Worm (Caenorhabditis elegans) whole organism, young adult: Measurements from ENCODE around the gene F13A7.11.

Experiments
- F57C9.4 ChIP-seq: sonication (generic microtip); optimal IDR thresholded peaks from 2 replicates; lab custom pipeline; 2017; ENCODE audit warnings: mild to moderate bottlenecking, missing genetic modification characterization, missing compliant biosample characterization
- aptf-3 ChIP-seq: fragments of 200-800 bp; sonication (Bioruptor generic); IDR thresholded peaks from 2 replicates; pipeline ENCODE4 v1.3.6; 2022; ENCODE audit warnings: missing genetic modification characterization, missing compliant biosample characterization
- ceh-100 ChIP-seq: fragments of 200-800 bp; sonication (Bioruptor generic); IDR thresholded peaks from 2 replicates; pipeline ENCODE4 v1.3.6; 2022; ENCODE audit warnings: missing genetic modification reagents, missing genetic modification characterization, missing compliant biosample characterization
- ets-4 ChIP-seq: fragments of 200-800 bp; sonication (Bioruptor generic); optimal IDR thresholded peaks from 2 replicates; lab custom pipeline; 2018; ENCODE audit warnings: mild to moderate bottlenecking, missing genetic modification characterization, missing compliant biosample characterization
- hsf-1 ChIP-seq: fragments of 200-800 bp; sonication (Bioruptor generic); IDR thresholded peaks from 2 replicates; pipeline ENCODE4 v1.3.6; 2022; ENCODE audit warnings: missing genetic modification reagents, missing genetic modification characterization, missing compliant biosample characterization

ce11 chrV:16361350-16361749 is 33.8 kb downstream of the F13A7.11 start:
- TF ChIP-seq hsf-1 (GFP tag; lab: Robert Waterston, UW) (no peak), aptf-3 (no peak), F57C9.4 (tag; lab: Kevin White, UChicago) (no peak), ceh-100 (no peak), ets-4 (no peak)
